Fruit fly (Drosophila melanogaster) whole organism, embryonic: ENCODE measurements around the gene Bet1.

Experiments used
- Ada2b ChIP-seq: fragments of 200-800 bp; sonication (Bioruptor generic); IDR thresholded peaks from 2 replicates; pipeline ENCODE4 v1.3.6; 2022; ENCODE audit warnings: missing biosample characterization, missing genetic modification characterization
- Adf1 ChIP-seq: fragments of 200-800 bp; sonication (Bioruptor generic); IDR thresholded peaks from 2 replicates; pipeline ENCODE4 v1.3.6; 2022; ENCODE audit warnings: missing biosample characterization, missing genetic modification characterization
- Atf-2 ChIP-seq: fragments of 200-800 bp; sonication (Bioruptor generic); optimal IDR thresholded peaks from 2 replicates; lab custom pipeline; 2016; ENCODE audit warnings: missing biosample characterization, missing genetic modification characterization
- CG10147 ChIP-seq: fragments of 200-800 bp; sonication (Bioruptor generic); optimal IDR thresholded peaks from 2 replicates; lab custom pipeline; 2019; ENCODE audit warnings: missing biosample characterization, mild to moderate bottlenecking, missing genetic modification characterization, moderate library complexity
- CG11093 ChIP-seq: fragments of 200-800 bp; sonication (Bioruptor generic); IDR thresholded peaks from 3 replicates; pipeline ENCODE4 v1.3.6; 2022; ENCODE audit warnings: missing biosample characterization, missing genetic modification characterization
- CG11247 ChIP-seq: fragments of 200-800 bp; sonication (Bioruptor generic); IDR thresholded peaks from 2 replicates; pipeline ENCODE4 v1.3.6; 2022; ENCODE audit warnings: missing biosample characterization, missing genetic modification characterization
- CG11456 ChIP-seq: fragments of 200-800 bp; sonication (Bioruptor generic); IDR thresholded peaks from 3 replicates; pipeline ENCODE4 v1.3.6; 2022; ENCODE audit warnings: missing biosample characterization, missing genetic modification characterization
- CG11560 ChIP-seq: fragments of 200-800 bp; sonication (Bioruptor generic); IDR thresholded peaks from 3 replicates; pipeline ENCODE4 v1.3.6; 2022; ENCODE audit warnings: missing biosample characterization, missing genetic modification characterization
- CG12236 ChIP-seq: fragments of 200-800 bp; sonication (Bioruptor generic); optimal IDR thresholded peaks from 2 replicates; lab custom pipeline; 2016; ENCODE audit warnings: missing biosample characterization, missing genetic modification characterization
- CG13296 ChIP-seq: fragments of 200-800 bp; sonication (Bioruptor generic); optimal IDR thresholded peaks from 3 replicates; lab custom pipeline; 2018; ENCODE audit warnings: missing biosample characterization, mild to moderate bottlenecking, missing genetic modification characterization
- CG16815 ChIP-seq: fragments of 200-800 bp; sonication (Bioruptor generic); optimal IDR thresholded peaks from 3 replicates; lab custom pipeline; 2017; ENCODE audit warnings: missing biosample characterization, mild to moderate bottlenecking, missing genetic modification characterization
- CG2129 ChIP-seq: fragments of 200-800 bp; sonication (Bioruptor generic); IDR thresholded peaks from 2 replicates; pipeline ENCODE4 v1.3.6; 2022; ENCODE audit warnings: missing biosample characterization, missing genetic modification characterization; ENCODE audit not compliant: partially characterized antibody
- CG33213 ChIP-seq: fragments of 200-800 bp; sonication (Bioruptor generic); optimal IDR thresholded peaks from 3 replicates; lab custom pipeline; 2016; ENCODE audit warnings: missing biosample characterization, missing genetic modification characterization
- CG34376 ChIP-seq: fragments of 200-800 bp; sonication (Bioruptor generic); optimal IDR thresholded peaks from 2 replicates; lab custom pipeline; 2018; ENCODE audit warnings: missing biosample characterization, mild to moderate bottlenecking, missing genetic modification characterization
- CG4328 ChIP-seq: fragments of 200-800 bp; sonication (Bioruptor generic); optimal IDR thresholded peaks from 3 replicates; lab custom pipeline; 2017; ENCODE audit warnings: missing biosample characterization, missing genetic modification reagents, missing genetic modification characterization
- CG4404 ChIP-seq: fragments of 200-800 bp; sonication (Bioruptor generic); IDR thresholded peaks from 2 replicates; pipeline ENCODE4 v1.3.6; 2022; ENCODE audit warnings: missing biosample characterization, missing genetic modification characterization
- CG8359 ChIP-seq: fragments of 200-800 bp; sonication (Bioruptor generic); optimal IDR thresholded peaks from 2 replicates; lab custom pipeline; 2017; ENCODE audit warnings: missing biosample characterization, mild to moderate bottlenecking, missing genetic modification characterization, borderline replicate concordance
- CHES-1-like ChIP-seq: fragments of 200-800 bp; sonication (Bioruptor generic); optimal IDR thresholded peaks from 2 replicates; lab custom pipeline; 2016; ENCODE audit warnings: missing biosample characterization, missing genetic modification characterization
- CrebB ChIP-seq: fragments of 200-800 bp; sonication (Bioruptor generic); optimal IDR thresholded peaks from 3 replicates; lab custom pipeline; 2018; ENCODE audit warnings: missing biosample characterization, mild to moderate bottlenecking, missing genetic modification characterization
- H15 ChIP-seq: fragments of 200-800 bp; sonication (Bioruptor generic); IDR thresholded peaks from 3 replicates; pipeline ENCODE4 v1.3.6; 2022; ENCODE audit warnings: missing biosample characterization, missing genetic modification characterization
- HHEX ChIP-seq: fragments of 200-800 bp; sonication (Bioruptor generic); optimal IDR thresholded peaks from 3 replicates; lab custom pipeline; 2017; ENCODE audit warnings: missing biosample characterization, mild to moderate bottlenecking, missing genetic modification characterization, missing genetic modification reagents
- HmgD ChIP-seq: fragments of 200-800 bp; sonication (Bioruptor generic); optimal IDR thresholded peaks from 3 replicates; lab custom pipeline; 2016; ENCODE audit warnings: missing biosample characterization, missing genetic modification characterization
- HmgZ ChIP-seq: fragments of 200-800 bp; sonication (Bioruptor generic); optimal IDR thresholded peaks from 2 replicates; lab custom pipeline; 2018; ENCODE audit warnings: missing biosample characterization, mild to moderate bottlenecking, missing genetic modification characterization
- Hr78 ChIP-seq, 2 experiments: fragments of 200-800 bp in 1 of 2; fragments of >200 bp in 1 of 2; sonication (Bioruptor generic) in 1 of 2; optimal IDR thresholded peaks; 2 replicates each; lab custom pipeline; 2017 to 2019; ENCODE audit warnings: missing biosample characterization in 2 of 2, missing genetic modification characterization in 2 of 2, mild to moderate bottlenecking in 1 of 2, moderate library complexity in 1 of 2
- Mad ChIP-seq: fragments of 200-800 bp; sonication (Bioruptor generic); optimal IDR thresholded peaks from 2 replicates; lab custom pipeline; 2016; ENCODE audit warnings: missing biosample characterization, missing genetic modification characterization
- Max ChIP-seq: fragments of 200-800 bp; sonication (Bioruptor generic); optimal IDR thresholded peaks from 2 replicates; lab custom pipeline; 2016; ENCODE audit warnings: missing biosample characterization, mild to moderate bottlenecking, missing genetic modification characterization
- NK7.1 ChIP-seq: fragments of 200-800 bp; sonication (Bioruptor generic); optimal IDR thresholded peaks from 3 replicates; lab custom pipeline; 2016; ENCODE audit warnings: missing biosample characterization, missing genetic modification characterization
- Ptx1 ChIP-seq: fragments of 200-800 bp; sonication (Bioruptor generic); IDR thresholded peaks from 2 replicates; pipeline ENCODE4 v1.3.6; 2022; ENCODE audit warnings: missing biosample characterization, missing genetic modification characterization
- Xbp1 ChIP-seq: fragments of 200-800 bp; sonication (Bioruptor generic); optimal IDR thresholded peaks from 3 replicates; lab custom pipeline; 2016; ENCODE audit warnings: missing biosample characterization, mild to moderate bottlenecking, missing genetic modification characterization
- Xrp1 ChIP-seq: fragments of 200-800 bp; sonication (Bioruptor generic); IDR thresholded peaks from 2 replicates; pipeline ENCODE4 v1.3.6; 2022; ENCODE audit warnings: missing biosample characterization, missing genetic modification characterization
- ab ChIP-seq: fragments of 200-800 bp; sonication (Bioruptor generic); optimal IDR thresholded peaks from 2 replicates; lab custom pipeline; 2016; ENCODE audit warnings: missing biosample characterization, missing genetic modification characterization
- bbx ChIP-seq: fragments of 200-800 bp; sonication (Bioruptor generic); IDR thresholded peaks from 2 replicates; pipeline ENCODE4 v1.3.6; 2022; ENCODE audit warnings: missing biosample characterization, missing genetic modification characterization; ENCODE audit not compliant: partially characterized antibody
- bcd ChIP-seq: fragments of 200-800 bp; sonication (Bioruptor generic); optimal IDR thresholded peaks from 2 replicates; lab custom pipeline; 2017; ENCODE audit warnings: missing biosample characterization, mild to moderate bottlenecking, missing genetic modification characterization
- cas ChIP-seq: fragments of 200-800 bp; sonication (Bioruptor generic); IDR thresholded peaks from 2 replicates; pipeline ENCODE4 v1.3.6; 2022; ENCODE audit warnings: missing biosample characterization, missing genetic modification characterization
- dm ChIP-seq: fragments of 200-800 bp; sonication (Bioruptor generic); optimal IDR thresholded peaks from 3 replicates; lab custom pipeline; 2016; ENCODE audit warnings: missing biosample characterization, missing genetic modification characterization
- gro ChIP-seq: fragments of 200-800 bp; sonication (Bioruptor generic); optimal IDR thresholded peaks from 2 replicates; lab custom pipeline; 2016; ENCODE audit warnings: missing biosample characterization, missing genetic modification characterization
- ind ChIP-seq: fragments of 200-800 bp; sonication (Bioruptor generic); optimal IDR thresholded peaks from 3 replicates; lab custom pipeline; 2016; ENCODE audit warnings: missing biosample characterization, missing genetic modification characterization
- insv ChIP-seq, 2 experiments: fragments of 200-800 bp; sonication (Bioruptor generic); optimal IDR thresholded peaks; 3 replicates each; lab custom pipeline; 2016 to 2018; ENCODE audit warnings: missing biosample characterization in 2 of 2, missing genetic modification characterization in 2 of 2
- lab ChIP-seq: fragments of 200-800 bp; sonication (Bioruptor generic); optimal IDR thresholded peaks from 3 replicates; lab custom pipeline; 2017; ENCODE audit warnings: missing biosample characterization, missing genetic modification characterization, mild to moderate bottlenecking, moderate library complexity, missing genetic modification reagents
- p53 ChIP-seq: fragments of 200-800 bp; sonication (Bioruptor generic); optimal IDR thresholded peaks from 2 replicates; lab custom pipeline; 2016; ENCODE audit warnings: missing biosample characterization, missing genetic modification characterization
- prd ChIP-seq, 3 experiments: fragments of >200 bp in 2 of 3; fragments of 200-800 bp in 1 of 3; sonication (Bioruptor generic) in 1 of 3; optimal IDR thresholded peaks in 2 of 3; IDR thresholded peaks in 1 of 3; 2 replicates in 2 of 3; 3 replicates in 1 of 3; pipeline versions ENCODE4 v1.3.6 to Lab custom; 2017 to 2022; ENCODE audit warnings: missing biosample characterization in 1 of 3, missing genetic modification characterization in 1 of 3
- pum ChIP-seq: fragments of 200-800 bp; sonication (Bioruptor generic); optimal IDR thresholded peaks from 2 replicates; lab custom pipeline; 2016; ENCODE audit warnings: missing biosample characterization, missing genetic modification characterization
- ranshi ChIP-seq: fragments of 200-800 bp; sonication (Bioruptor generic); IDR thresholded peaks from 2 replicates; pipeline ENCODE4 v1.3.6; 2022; ENCODE audit warnings: missing biosample characterization, missing genetic modification characterization
- schlank ChIP-seq: fragments of 200-800 bp; sonication (Bioruptor generic); optimal IDR thresholded peaks from 2 replicates; lab custom pipeline; 2018; ENCODE audit warnings: missing biosample characterization, mild to moderate bottlenecking, missing genetic modification characterization
- seq ChIP-seq: fragments of 200-800 bp; sonication (Bioruptor generic); IDR thresholded peaks from 2 replicates; pipeline ENCODE4 v1.3.6; 2022; ENCODE audit warnings: missing biosample characterization, missing genetic modification characterization
- sqz ChIP-seq: fragments of 200-800 bp; sonication (Bioruptor generic); optimal IDR thresholded peaks from 3 replicates; lab custom pipeline; 2018; ENCODE audit warnings: missing biosample characterization, mild to moderate bottlenecking, missing genetic modification characterization
- tio ChIP-seq: fragments of 200-800 bp; sonication (Bioruptor generic); optimal IDR thresholded peaks from 2 replicates; lab custom pipeline; 2017; ENCODE audit warnings: missing biosample characterization, missing genetic modification characterization, inconsistent platforms
- ttk ChIP-seq: fragments of 200-800 bp; sonication (Bioruptor generic); IDR thresholded peaks from 2 replicates; pipeline ENCODE4 v2.1.2; 2022; ENCODE audit warnings: missing biosample characterization, missing genetic modification characterization
- zfh1 ChIP-seq: fragments of 200-800 bp; sonication (Bioruptor generic); IDR thresholded peaks from 3 replicates; pipeline ENCODE4 v1.3.6; 2022; ENCODE audit warnings: missing biosample characterization, missing genetic modification characterization

Bet1 gene

dm6 chr3L:19292440-19293175 is 31.4 kb downstream of the Bet1 start, which contains the start of gene Gbs-76A (continued):
- TF ChIP-seq Max (peak; percentile 38), zfh1 (GFP tag; lab: Robert Waterston, UW) (peak; percentile 56; the same call in 1 of the 3 replicates), Mad (GFP tag; lab: Kevin White, UChicago) (no peak), gro (GFP tag; lab: Kevin White, UChicago) (no peak), HmgZ (tag; lab: Kevin White, UChicago) (peak; percentile 47), p53 (GFP tag; lab: Kevin White, UChicago) (no peak), CG11247 (peak; percentile 41; the same call in 1 of the 2 replicates), CHES-1-like (GFP tag; lab: Kevin White, UChicago) (no peak), CG4328 (GFP tag; lab: Kevin White, UChicago) (peak; percentile 85), Ada2b (GFP tag; lab: Robert Waterston, UW) (peak; percentile 76), CG11093 (GFP tag; lab: Robert Waterston, UW) (0 out of 3 replicates have a peak, but pooled peaks have one; percentile 57), schlank (tag; lab: Kevin White, UChicago) (peak; percentile 18), ranshi (GFP tag; lab: Robert Waterston, UW) (peak; percentile 27; the same call in 1 of the 2 replicates), CG34376 (GFP tag; lab: Kevin White, UChicago) (peak; percentile 51), CG8359 (GFP tag; lab: Kevin White, UChicago) (peak; percentile 70), insv (GFP tag; optimal IDR thresholded peaks at IDR 0.05; lab: Kevin White, UChicago) (peak in 1 of 2 experiments; percentile 38), Xrp1 (GFP tag; lab: Robert Waterston, UW) (peak; percentile 85), CrebB (peak; percentile 52), bcd (GFP tag; lab: Kevin White, UChicago) (peak; percentile 68), ind (GFP tag; lab: Kevin White, UChicago) (peak; percentile 70), HmgD (GFP tag; lab: Kevin White, UChicago) (no peak), prd (optimal IDR thresholded peaks at IDR 0.05; lab: Kevin White, UChicago) (no peak), prd (GFP tag; IDR thresholded peaks at IDR 0.05; lab: Robert Waterston, UW) (peak; percentile 65), Adf1 (GFP tag; lab: Robert Waterston, UW) (peak; percentile 27; the same call in 1 of the 2 replicates), CG13296 (peak; percentile 95), NK7.1 (GFP tag; lab: Kevin White, UChicago) (no peak), sqz (GFP tag; lab: Kevin White, UChicago) (peak; percentile 58), seq (peak; percentile 76), Ptx1 (GFP tag; lab: Robert Waterston, UW) (peak; percentile 84), dm (GFP tag; lab: Kevin White, UChicago) (no peak), CG11560 (no peak), CG16815 (GFP tag; lab: Kevin White, UChicago) (peak; percentile 60), Hr78 (GFP tag; optimal IDR thresholded peaks at IDR 0.05; lab: Kevin White, UChicago) (peak in 1 of 2 experiments; percentile 64), tio (GFP tag; lab: Kevin White, UChicago) (peak; percentile 32), CG12236 (GFP tag; lab: Kevin White, UChicago) (no peak), H15 (GFP tag; lab: Robert Waterston, UW) (peak; percentile 54; the same call in 2 of the 3 replicates), Atf-2 (GFP tag; lab: Kevin White, UChicago) (no peak), bbx (GFP tag; lab: Robert Waterston, UW) (peak; percentile 29; the same call in 1 of the 2 replicates), Xbp1 (peak; percentile 58), HHEX (GFP tag; lab: Kevin White, UChicago) (peak; percentile 72), cas (GFP tag; lab: Robert Waterston, UW) (peak; percentile 27; the same call in 1 of the 2 replicates), CG10147 (GFP tag; lab: Kevin White, UChicago) (peak; percentile 87), CG4404 (peak; percentile 53), CG11456 (GFP tag; lab: Robert Waterston, UW) (no peak), ab (GFP tag; lab: Kevin White, UChicago) (no peak), lab (GFP tag; lab: Kevin White, UChicago) (peak; percentile 91), pum (GFP tag; lab: Kevin White, UChicago) (no peak), ttk (GFP tag; lab: Robert Waterston, UW) (peak; percentile 27; the same call in 1 of the 2 replicates), CG33213 (GFP tag; lab: Kevin White, UChicago) (no peak), CG2129 (GFP tag; lab: Robert Waterston, UW) (no peak)
